Fruit fly (Drosophila melanogaster): Measurements from ENCODE around the gene bnl.

dm6 chr3R:19859370-19860033, 22.9 kb upstream of the bnl start:
- TF ChIP-seq CG33017 (tag; optimal IDR thresholded peaks at IDR 0.05) (no peak), cnc (optimal IDR thresholded peaks at IDR 0.05) (no peak), CG7101 (tag; optimal IDR thresholded peaks at IDR 0.05) (no peak), Clk (GFP tag; optimal IDR thresholded peaks at IDR 0.05) (no peak), ovo (GFP tag; optimal IDR thresholded peaks at IDR 0.05) (peak; percentile 14), CG12768 (GFP tag; optimal IDR thresholded peaks at IDR 0.05) (peak; percentile 94), cic (GFP tag; optimal IDR thresholded peaks at IDR 0.05) (peak; percentile 91), CG11617 (GFP tag; optimal IDR thresholded peaks at IDR 0.05) (peak; percentile 62)

Measured in whole organism, adult.